Worm (Caenorhabditis elegans): ENCODE results near the gene F55C5.10.

The F55C5.10 gene

ce11 chrV:12329173-12329572 lies 45.9 kb downstream of the F55C5.10 start:
- TF ChIP-seq hnd-1 (tag; optimal IDR thresholded peaks at IDR 0.05): no peak

- TF ChIP-seq tbx-11 (GFP tag; IDR thresholded peaks at IDR 0.05) (no peak; the same call in 1 of the 2 replicates), tbx-37 (GFP tag; conservative IDR thresholded peaks at IDR 0.05) (peak; percentile 46; the same call in 1 of the 2 replicates), hnd-1 (tag; optimal IDR thresholded peaks at IDR 0.05) (peak; percentile 9), flt-1 (GFP tag; IDR thresholded peaks at IDR 0.05) (0 out of 2 replicates have a peak, but pooled peaks have one; percentile 50), B0310.2 (tag; optimal IDR thresholded peaks at IDR 0.05) (no peak), ceh-36 (tag; optimal IDR thresholded peaks at IDR 0.05) (peak; percentile 47), sea-1 (GFP tag; conservative IDR thresholded peaks at IDR 0.05) (peak; percentile 69; the same call in 1 of the 2 replicates), scrt-1 (GFP tag; IDR thresholded peaks at IDR 0.05) (0 out of 2 replicates have a peak, but pooled peaks have one; percentile 65), hmg-4 (GFP tag; optimal IDR thresholded peaks at IDR 0.05) (peak; percentile 44), ceh-13 (GFP tag; optimal IDR thresholded peaks at IDR 0.05) (peak; percentile 10), ama-1 (optimal IDR thresholded peaks at IDR 0.05) (no peak), pes-1 (GFP tag; IDR thresholded peaks at IDR 0.05) (peak; percentile 82), ets-7 (tag; optimal IDR thresholded peaks at IDR 0.05) (no peak)
Measured at ce11 chrV:12331820-12332219, 48.5 kb downstream of the F55C5.10 start.

Data from whole organism, early embryonic.